Worm (Caenorhabditis elegans): ENCODE data around the gene K03B4.6.

DNA sequence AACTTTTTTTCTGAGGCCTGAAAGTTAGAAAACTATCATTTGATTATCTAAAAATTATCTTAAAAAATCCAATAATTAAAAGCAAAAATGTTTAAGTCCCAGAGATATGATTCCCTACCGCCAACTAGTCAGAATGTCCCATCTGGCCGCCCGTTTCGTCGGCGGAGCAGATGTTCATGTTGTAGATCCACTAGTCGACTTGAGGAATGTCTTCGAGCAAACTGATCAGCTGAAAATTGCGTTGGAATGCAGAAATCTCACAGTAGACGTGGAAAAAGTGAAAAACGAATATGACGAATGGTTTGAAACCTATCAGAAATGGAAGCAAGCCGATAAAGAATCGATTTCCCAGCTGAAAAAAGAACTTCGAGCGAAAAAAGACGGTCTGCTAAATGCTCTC lies 13.2 kb upstream of the K03B4.6 start, which contains the start of gene K03B4.1:
- TF ChIP-seq ama-1 (optimal IDR thresholded peaks at IDR 0.05): no peak
- TF ChIP-seq hmbx-1 (tag; optimal IDR thresholded peaks at IDR 0.05): no peak
- TF ChIP-seq F13C5.2 (tag; optimal IDR thresholded peaks at IDR 0.05): no peak
- TF ChIP-seq aly-1 (tag; optimal IDR thresholded peaks at IDR 0.05): no peak
- no peak for TF ChIP-seq ceh-13 (GFP tag; optimal IDR thresholded peaks at IDR 0.05)
- TF ChIP-seq sea-1 (GFP tag; conservative IDR thresholded peaks at IDR 0.05): no peak
- no peak for TF ChIP-seq flt-1 (GFP tag; IDR thresholded peaks at IDR 0.05)
- TF ChIP-seq ets-7 (tag; optimal IDR thresholded peaks at IDR 0.05): no peak
- TF ChIP-seq ceh-36 (tag; optimal IDR thresholded peaks at IDR 0.05): no peak
- TF ChIP-seq hnd-1 (tag; optimal IDR thresholded peaks at IDR 0.05): no peak
- TF ChIP-seq tra-4 (tag; optimal IDR thresholded peaks at IDR 0.05): no peak
- TF ChIP-seq B0310.2 (tag; optimal IDR thresholded peaks at IDR 0.05): no peak

Measured in whole organism, early embryonic.